Worm (Caenorhabditis elegans) whole organism, young adult: ENCODE measurements around the gene rfl-1.
"Not testable (repeated sequence)": the region's sequence is repeated elsewhere in the genome, so short reads cannot be mapped to it uniquely, and the experiment has no call there.

Experiments used
- K12H6.12 ChIP-seq: fragments of 200-800 bp; sonication (Bioruptor generic); optimal IDR thresholded peaks from 2 replicates; lab custom pipeline; 2018; ENCODE audit warnings: mild to moderate bottlenecking, missing genetic modification characterization, missing compliant biosample characterization
- ama-1 ChIP-seq, 3 experiments: fragments of 150-350 bp in 1 of 3; sonication (generic microtip) in 2 of 3; optimal IDR thresholded peaks; 2 replicates each; lab custom pipeline; 2014 to 2018; ENCODE audit warnings: missing biosample characterization in 2 of 3, missing genetic modification characterization in 2 of 3, missing genetic modification reagents in 2 of 3
- efl-1 ChIP-seq: fragments of 150-350 bp; optimal IDR thresholded peaks from 2 replicates; lab custom pipeline; 2014; ENCODE audit warnings: missing biosample characterization, missing genetic modification reagents, missing genetic modification characterization
- ztf-6 ChIP-seq: fragments of 200-800 bp; sonication (Bioruptor generic); IDR thresholded peaks from 2 replicates; pipeline ENCODE4 v1.3.6; 2022; ENCODE audit warnings: missing genetic modification reagents, missing genetic modification characterization, missing compliant biosample characterization

DNA sequence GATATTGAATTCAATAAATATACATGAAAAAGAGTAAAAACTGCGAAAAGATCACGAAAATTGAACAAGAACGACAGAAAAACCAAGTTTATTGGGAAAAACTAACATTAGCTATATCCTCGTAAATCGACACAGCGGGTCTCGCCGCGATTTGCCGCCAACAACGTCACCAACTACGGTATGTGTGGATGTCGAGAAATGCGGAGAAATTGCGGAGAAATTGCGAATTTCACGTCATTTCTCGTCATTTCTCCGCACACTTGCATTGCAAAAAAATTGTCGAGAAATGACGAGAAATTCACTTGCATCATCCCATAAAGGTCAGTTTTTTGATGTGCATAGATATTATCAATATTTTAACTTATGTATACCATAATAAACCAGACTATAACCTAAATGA is 35.9 kb upstream of the rfl-1 start:
- TF ChIP-seq ztf-6; K12H6.12 (tag; lab: Kevin White, UChicago); efl-1 (GFP tag; lab: Kevin White, UChicago); ama-1 (optimal IDR thresholded peaks at IDR 0.05; lab: Kevin White, UChicago); ama-1 (GFP tag; optimal IDR thresholded peaks at IDR 0.05; lab: Kevin White, UChicago): not testable (repeated sequence)
